Fruit fly (Drosophila melanogaster): Measurements from ENCODE around the gene CG15169.

DNA sequence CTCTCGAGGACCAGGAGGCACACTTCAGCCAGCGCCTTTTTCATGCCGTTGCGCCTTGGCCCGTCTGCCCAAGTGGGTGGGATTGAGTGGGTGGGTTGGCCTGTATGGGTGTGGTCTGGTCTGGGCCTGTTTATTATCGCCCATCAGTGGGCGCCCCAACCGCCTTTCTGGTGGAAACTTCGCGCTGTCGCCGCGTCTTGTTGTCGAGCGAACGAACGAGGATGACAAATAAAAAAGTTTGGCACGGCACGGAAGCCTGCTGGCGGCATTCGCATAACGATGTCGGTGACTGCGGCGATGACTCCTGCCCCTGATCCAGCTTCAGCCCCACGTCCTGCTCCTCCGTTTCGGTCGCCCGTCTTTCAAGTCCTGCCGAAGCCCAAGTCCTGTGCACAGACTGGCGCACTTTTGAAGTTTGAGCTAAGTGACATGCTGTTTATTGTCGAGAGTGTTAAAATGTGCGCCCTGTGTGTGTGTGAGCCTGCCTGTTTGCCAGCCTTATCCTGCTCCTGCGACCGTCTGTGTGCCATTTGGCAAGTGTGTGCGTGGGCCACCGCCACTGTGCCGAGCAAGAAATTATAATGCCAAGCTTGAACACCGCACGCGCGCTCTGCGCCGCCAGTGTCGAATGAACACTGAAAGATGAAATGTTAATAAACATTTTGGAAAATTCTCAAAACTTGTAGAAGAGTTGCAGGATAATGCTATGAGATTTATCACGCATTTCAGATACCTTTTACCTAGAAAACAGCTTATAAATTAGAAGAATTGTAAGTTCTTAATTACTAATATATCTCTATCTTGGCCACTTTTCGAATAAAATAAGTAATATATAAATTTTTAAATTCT is 23.4 kb downstream of the CG15169 start:
- TF ChIP-seq tj (GFP tag; optimal IDR thresholded peaks at IDR 0.05) (no peak), CG5204 (GFP tag; optimal IDR thresholded peaks at IDR 0.05) (peak; percentile 67), CG7101 (tag; optimal IDR thresholded peaks at IDR 0.05) (peak; percentile 28), CG7045 (GFP tag; optimal IDR thresholded peaks at IDR 0.05) (peak; percentile 64)

Measured in whole organism, adult.